Worm (Caenorhabditis elegans): Measurements from ENCODE around the gene sec-20.

sec-20 gene

ce11 chrIII:175733-176132 is 16.2 kb upstream of the sec-20 start, which contains the start of gene clec-148:
TSS of gene clec-148 (minus strand) at chrIII:175833.
- no peak for TF ChIP-seq lsy-2 (tag; optimal IDR thresholded peaks at IDR 0.05)
- no peak for TF ChIP-seq unc-120 (tag; optimal IDR thresholded peaks at IDR 0.05; ENCODE audit: poor library complexity, severe bottlenecking)
- no peak for TF ChIP-seq ham-2 (GFP tag; optimal IDR thresholded peaks at IDR 0.05)
- TF ChIP-seq sem-2 (GFP tag; optimal IDR thresholded peaks at IDR 0.05), result no peak
- no peak for TF ChIP-seq mls-2 (tag; optimal IDR thresholded peaks at IDR 0.05)
- TF ChIP-seq zip-8 (tag; optimal IDR thresholded peaks at IDR 0.05), result no peak
- no peak for TF ChIP-seq flh-1 (GFP tag; optimal IDR thresholded peaks at IDR 0.05)
- no peak for TF ChIP-seq elt-1 (tag; optimal IDR thresholded peaks at IDR 0.05; ENCODE audit: borderline replicate concordance, insufficient read depth)
- no peak for TF ChIP-seq ztf-11 (tag; optimal IDR thresholded peaks at IDR 0.05)
- TF ChIP-seq ceh-83 (GFP tag; optimal IDR thresholded peaks at IDR 0.05), result no peak
- no peak for TF ChIP-seq hlh-1 (tag; optimal IDR thresholded peaks at IDR 0.05)
- no peak for TF ChIP-seq lin-32 (GFP tag; optimal IDR thresholded peaks at IDR 0.05)
- no peak for TF ChIP-seq nhr-28 (tag; optimal IDR thresholded peaks at IDR 0.05)
- TF ChIP-seq sptf-1 (tag; optimal IDR thresholded peaks at IDR 0.05), result no peak
- TF ChIP-seq lin-13 (tag; optimal IDR thresholded peaks at IDR 0.05), result no peak
- no peak for TF ChIP-seq snpc-4 (tag; optimal IDR thresholded peaks at IDR 0.05)

- TF ChIP-seq flh-1 (GFP tag; optimal IDR thresholded peaks at IDR 0.05) (no peak), zip-8 (tag; optimal IDR thresholded peaks at IDR 0.05) (no peak), cnd-1 (tag; optimal IDR thresholded peaks at IDR 0.05) (no peak), ztf-11 (tag; optimal IDR thresholded peaks at IDR 0.05) (no peak), elt-1 (tag; optimal IDR thresholded peaks at IDR 0.05; ENCODE audit: borderline replicate concordance, insufficient read depth) (no peak), tbx-8 (GFP tag; optimal IDR thresholded peaks at IDR 0.05) (no peak), unc-62 (GFP tag; optimal IDR thresholded peaks at IDR 0.05) (no peak), blmp-1 (tag; optimal IDR thresholded peaks at IDR 0.05) (no peak), nhr-12 (tag; optimal IDR thresholded peaks at IDR 0.05) (no peak), pha-4 (tag; optimal IDR thresholded peaks at IDR 0.05) (no peak), nhr-28 (tag; optimal IDR thresholded peaks at IDR 0.05) (no peak), lsy-2 (tag; optimal IDR thresholded peaks at IDR 0.05) (no peak), ham-2 (GFP tag; optimal IDR thresholded peaks at IDR 0.05) (no peak)
Observed at ce11 chrIII:177715-178114, 14.2 kb upstream of the sec-20 start, which contains the start of gene F40G9.14. TSS of gene F40G9.14 (minus strand) at chrIII:177815.

DNA sequence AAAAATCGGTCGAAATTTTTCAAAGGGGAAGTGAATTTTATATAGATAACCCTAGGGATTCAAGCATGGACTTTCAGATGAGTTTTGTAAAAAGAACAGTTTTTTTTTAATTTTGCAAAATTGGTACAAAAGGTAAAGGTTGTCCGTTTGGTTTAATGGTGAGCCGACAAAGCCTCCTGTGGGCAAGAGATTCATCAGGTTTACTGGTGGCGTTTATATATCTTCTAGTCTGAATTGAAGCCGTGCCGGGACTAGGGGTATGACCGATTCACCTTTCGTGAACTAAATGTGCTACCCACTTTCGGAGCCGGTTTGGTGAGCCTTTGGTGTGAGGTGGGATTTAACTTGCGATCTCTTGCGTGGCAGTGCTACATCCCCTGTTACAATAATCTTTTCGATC is 13.8 kb upstream of the sec-20 start:
- TF ChIP-seq hlh-1 (tag; optimal IDR thresholded peaks at IDR 0.05) (no peak), tbx-8 (GFP tag; optimal IDR thresholded peaks at IDR 0.05) (peak; percentile 23)

- TF ChIP-seq nhr-2 (tag; optimal IDR thresholded peaks at IDR 0.05), result peak; percentile 32
- peak; percentile 38 for TF ChIP-seq mls-2 (tag; optimal IDR thresholded peaks at IDR 0.05)
- no peak for TF ChIP-seq hlh-1 (tag; optimal IDR thresholded peaks at IDR 0.05)
- peak; percentile 60 for TF ChIP-seq cnd-1 (tag; optimal IDR thresholded peaks at IDR 0.05)
- TF ChIP-seq nhr-28 (tag; optimal IDR thresholded peaks at IDR 0.05), result no peak
- TF ChIP-seq ces-1 (GFP tag; optimal IDR thresholded peaks at IDR 0.05), result no peak
- peak; percentile 67 for TF ChIP-seq zip-8 (tag; optimal IDR thresholded peaks at IDR 0.05)
Observed at ce11 chrIII:179123-179592, 12.7 kb upstream of the sec-20 start, which contains the start of gene F40G9.6. TSS of gene F40G9.6 (plus strand) at chrIII:179542.

DNA sequence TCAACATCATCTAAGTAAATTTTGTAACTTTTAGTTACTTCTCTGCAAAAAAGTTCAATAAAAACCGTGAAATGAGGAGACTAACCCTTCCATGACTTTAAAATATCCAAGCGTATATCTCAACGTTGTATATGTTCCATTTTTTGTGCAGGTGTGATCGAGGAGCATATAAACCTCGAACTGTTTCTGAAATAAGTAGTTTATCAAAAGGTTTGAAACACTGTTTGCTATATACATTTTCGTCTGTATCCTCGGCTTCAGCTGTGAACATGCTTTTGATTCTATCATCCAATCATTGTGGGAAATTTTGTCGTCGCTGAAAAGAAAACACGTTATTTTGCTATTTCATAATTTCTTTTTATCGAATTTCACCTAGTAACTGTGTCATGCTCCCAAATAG is 10.9 kb upstream of the sec-20 start, which contains the start of gene F40G9.5:
F40G9.5 (plus strand) TSS at position 301 of the 400 bp plus-strand sequence.
- no peak for TF ChIP-seq lsy-2 (tag; optimal IDR thresholded peaks at IDR 0.05)

DNA sequence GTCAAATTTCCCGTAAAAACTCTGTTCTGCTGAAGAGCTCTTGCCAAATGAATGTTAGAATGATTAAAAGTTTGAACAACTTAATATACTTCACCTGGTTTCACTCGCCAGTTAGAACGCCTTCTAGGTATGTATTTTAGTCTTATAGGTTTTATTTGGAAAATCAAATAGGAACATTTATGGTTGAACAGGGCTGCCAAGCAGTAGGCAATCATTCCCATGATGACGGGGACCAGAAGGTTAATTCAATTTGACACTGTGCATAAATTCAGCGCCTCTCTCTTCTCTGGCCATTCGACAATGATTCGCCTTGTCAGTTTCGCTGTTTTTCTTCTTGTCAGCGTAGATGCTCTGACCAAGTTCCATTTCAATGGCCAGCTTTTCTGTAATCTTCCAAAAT is 9.8 kb upstream of the sec-20 start, which contains the start of gene F40G9.15:
F40G9.15 (plus strand) TSS at position 301 of the 400 bp plus-strand sequence.
- TF ChIP-seq snpc-4 (tag; optimal IDR thresholded peaks at IDR 0.05) (no peak), nhr-12 (tag; optimal IDR thresholded peaks at IDR 0.05) (no peak), sptf-1 (tag; optimal IDR thresholded peaks at IDR 0.05) (no peak), lsy-2 (tag; optimal IDR thresholded peaks at IDR 0.05) (no peak), ces-1 (GFP tag; optimal IDR thresholded peaks at IDR 0.05) (no peak), hlh-1 (tag; optimal IDR thresholded peaks at IDR 0.05) (no peak), tbx-8 (GFP tag; optimal IDR thresholded peaks at IDR 0.05) (no peak), lin-13 (tag; optimal IDR thresholded peaks at IDR 0.05) (no peak), bed-3 (GFP tag; optimal IDR thresholded peaks at IDR 0.05) (no peak), ceh-43 (GFP tag; optimal IDR thresholded peaks at IDR 0.05) (no peak), unc-39 (tag; optimal IDR thresholded peaks at IDR 0.05) (no peak), ceh-83 (GFP tag; optimal IDR thresholded peaks at IDR 0.05) (no peak), nhr-76 (tag; optimal IDR thresholded peaks at IDR 0.05) (no peak), flh-1 (GFP tag; optimal IDR thresholded peaks at IDR 0.05) (no peak), M03D4.4 (tag; optimal IDR thresholded peaks at IDR 0.05) (no peak), nhr-2 (tag; optimal IDR thresholded peaks at IDR 0.05) (no peak), sem-2 (GFP tag; optimal IDR thresholded peaks at IDR 0.05) (no peak), pha-4 (tag; optimal IDR thresholded peaks at IDR 0.05) (no peak), ham-2 (GFP tag; optimal IDR thresholded peaks at IDR 0.05) (no peak), nhr-237 (tag; optimal IDR thresholded peaks at IDR 0.05) (no peak)
